Worm (Caenorhabditis elegans) whole organism, L4 larva: ENCODE results near the gene nas-31.

Source experiments
- F10B5.3 ChIP-seq: sonication (generic microtip); optimal IDR thresholded peaks from 2 replicates; lab custom pipeline; 2016; ENCODE audit warnings: mild to moderate bottlenecking, missing genetic modification characterization, missing compliant biosample characterization
- F26F4.8 ChIP-seq: fragments of 200-800 bp; sonication (Bioruptor generic); conservative IDR thresholded peaks from 2 replicates; pipeline ENCODE4 v1.3.6; 2022; ENCODE audit warnings: missing genetic modification characterization, missing compliant biosample characterization
- T20F7.1 ChIP-seq: fragments of 200-800 bp; sonication (Bioruptor generic); optimal IDR thresholded peaks from 2 replicates; lab custom pipeline; 2018; ENCODE audit warnings: mild to moderate bottlenecking, missing genetic modification characterization, missing compliant biosample characterization
- T26A8.4 ChIP-seq: fragments of 200-800 bp; sonication (Bioruptor generic); IDR thresholded peaks from 2 replicates; pipeline ENCODE4 v1.3.6; 2022; ENCODE audit warnings: missing genetic modification characterization, missing compliant biosample characterization
- Y105C5A.15 ChIP-seq: fragments of 200-800 bp; sonication (Bioruptor generic); IDR thresholded peaks from 2 replicates; pipeline ENCODE4 v1.3.6; 2022; ENCODE audit warnings: missing genetic modification characterization, missing compliant biosample characterization
- ama-1 ChIP-seq: fragments of 150-350 bp; optimal IDR thresholded peaks from 2 replicates; lab custom pipeline; 2014; ENCODE audit warnings: inconsistent platforms, mixed read lengths
- ceh-28 ChIP-seq: fragments of 150-350 bp; optimal IDR thresholded peaks from 2 replicates; lab custom pipeline; 2014; ENCODE audit warnings: missing biosample characterization, missing genetic modification reagents, missing genetic modification characterization
- ceh-44 ChIP-seq: fragments of 200-800 bp; sonication (Bioruptor generic); IDR thresholded peaks from 2 replicates; pipeline ENCODE4 v1.3.6; 2022; ENCODE audit warnings: missing genetic modification reagents, missing genetic modification characterization, missing compliant biosample characterization
- ceh-82 ChIP-seq: sonication (generic microtip); optimal IDR thresholded peaks from 2 replicates; lab custom pipeline; 2017; ENCODE audit warnings: missing biosample characterization, missing genetic modification characterization
- ces-1 ChIP-seq: fragments of 150-350 bp; sonication (generic microtip); optimal IDR thresholded peaks from 4 replicates; lab custom pipeline; 2014; ENCODE audit warnings: missing biosample characterization, missing genetic modification reagents, missing genetic modification characterization
- cey-2 ChIP-seq: sonication (generic microtip); optimal IDR thresholded peaks from 3 replicates; lab custom pipeline; 2017; ENCODE audit warnings: missing genetic modification characterization, mild to moderate bottlenecking, missing compliant biosample characterization, antibody characterized with exemption, borderline replicate concordance; ENCODE audit not compliant: insufficient read depth
- daf-16 ChIP-seq, 3 experiments: sonication (generic microtip); optimal IDR thresholded peaks; 2 replicates each; lab custom pipeline; 2016 to 2017; ENCODE audit warnings: missing genetic modification characterization in 3 of 3, missing genetic modification reagents in 3 of 3, mild to moderate bottlenecking in 2 of 3, missing compliant biosample characterization in 2 of 3, missing biosample characterization in 1 of 3, moderate library complexity in 1 of 3
- daf-19 ChIP-seq: fragments of 200-800 bp; sonication (Bioruptor generic); conservative IDR thresholded peaks from 2 replicates; pipeline ENCODE4 v1.3.6; 2022; ENCODE audit warnings: missing genetic modification characterization, missing compliant biosample characterization
- dmd-6 ChIP-seq: fragments of 200-800 bp; sonication (Bioruptor generic); IDR thresholded peaks from 2 replicates; pipeline ENCODE4 v1.3.6; 2022; ENCODE audit warnings: missing genetic modification reagents, missing genetic modification characterization, missing compliant biosample characterization
- dpl-1 ChIP-seq: fragments of 150-350 bp; optimal IDR thresholded peaks from 2 replicates; lab custom pipeline; 2014; ENCODE audit warnings: missing biosample characterization, missing genetic modification reagents, missing genetic modification characterization
- dve-1 ChIP-seq: sonication (generic microtip); optimal IDR thresholded peaks from 2 replicates; lab custom pipeline; 2017; ENCODE audit warnings: antibody characterized with exemption, mild to moderate bottlenecking, missing genetic modification characterization, missing compliant biosample characterization; ENCODE audit not compliant: insufficient read depth
- egl-43 ChIP-seq: fragments of 200-800 bp; sonication (Bioruptor generic); IDR thresholded peaks from 2 replicates; pipeline ENCODE4 v1.3.6; 2022; ENCODE audit warnings: missing genetic modification reagents, missing genetic modification characterization, missing compliant biosample characterization
- fkh-10 ChIP-seq: fragments of 150-350 bp; optimal IDR thresholded peaks from 2 replicates; lab custom pipeline; 2014; ENCODE audit warnings: missing biosample characterization, missing genetic modification reagents, missing genetic modification characterization
- hif-1 ChIP-seq, 2 experiments: sonication (generic microtip); optimal IDR thresholded peaks; 2 replicates each; lab custom pipeline; 2016 to 2017; ENCODE audit warnings: missing compliant biosample characterization in 2 of 2, missing genetic modification characterization in 2 of 2, missing genetic modification reagents in 2 of 2, missing genotype in 2 of 2, mild to moderate bottlenecking in 1 of 2
- hlh-11 ChIP-seq: fragments of 200-800 bp; sonication (Bioruptor generic); optimal IDR thresholded peaks from 2 replicates; lab custom pipeline; 2018; ENCODE audit warnings: mild to moderate bottlenecking, missing genetic modification characterization, missing compliant biosample characterization
- hmg-1.1 ChIP-seq: fragments of 200-800 bp; sonication (Bioruptor generic); IDR thresholded peaks from 2 replicates; pipeline ENCODE4 v1.3.6; 2022; ENCODE audit warnings: missing genetic modification reagents, missing genetic modification characterization, missing compliant biosample characterization
- lim-7 ChIP-seq: fragments of 200-800 bp; sonication (Bioruptor generic); IDR thresholded peaks from 2 replicates; pipeline ENCODE4 v1.3.6; 2022; ENCODE audit warnings: missing genetic modification characterization, missing compliant biosample characterization
- lin-13 ChIP-seq: fragments of 150-350 bp; optimal IDR thresholded peaks from 2 replicates; lab custom pipeline; 2014; ENCODE audit warnings: missing biosample characterization, missing genetic modification reagents, missing genetic modification characterization
- lin-15B ChIP-seq: fragments of 150-350 bp; sonication (generic microtip); optimal IDR thresholded peaks from 3 replicates; lab custom pipeline; 2014; ENCODE audit warnings: missing biosample characterization, missing genetic modification characterization
- lin-29 ChIP-seq: fragments of 200-800 bp; sonication (Bioruptor generic); IDR thresholded peaks from 2 replicates; pipeline ENCODE4 v1.3.6; 2022; ENCODE audit warnings: missing genetic modification reagents, missing genetic modification characterization, missing compliant biosample characterization
- lin-38 ChIP-seq: fragments of 200-800 bp; sonication (Bioruptor generic); IDR thresholded peaks from 2 replicates; pipeline ENCODE4 v1.3.6; 2022; ENCODE audit warnings: missing genetic modification reagents, missing genetic modification characterization, missing compliant biosample characterization
- lsy-2 ChIP-seq, 2 experiments: fragments of 150-350 bp in 1 of 2; sonication (generic microtip) in 1 of 2; optimal IDR thresholded peaks; 2 replicates each; lab custom pipeline; 2014 to 2017; ENCODE audit warnings: missing biosample characterization in 2 of 2, missing genetic modification characterization in 2 of 2
- madf-5 ChIP-seq, 2 experiments: fragments of 200-800 bp; sonication (Bioruptor generic); IDR thresholded peaks; 2 replicates each; pipeline ENCODE4 v1.3.6; 2022; ENCODE audit warnings: missing compliant biosample characterization in 2 of 2, missing genetic modification characterization in 2 of 2
- mdt-29 ChIP-seq: fragments of 200-800 bp; sonication (Bioruptor generic); IDR thresholded peaks from 2 replicates; pipeline ENCODE4 v1.3.6; 2022; ENCODE audit warnings: missing genetic modification reagents, missing genetic modification characterization, missing compliant biosample characterization
- mep-1 ChIP-seq: fragments of 150-350 bp; sonication (generic microtip); optimal IDR thresholded peaks from 3 replicates; lab custom pipeline; 2014; ENCODE audit warnings: missing biosample characterization, missing genetic modification characterization
- mes-2 ChIP-seq: sonication (generic microtip); optimal IDR thresholded peaks from 2 replicates; lab custom pipeline; 2016; ENCODE audit warnings: missing genotype, mild to moderate bottlenecking, missing genetic modification characterization, missing compliant biosample characterization; ENCODE audit not compliant: poor library complexity, severe bottlenecking
- mxl-3 ChIP-seq: fragments of 200-800 bp; sonication (Bioruptor generic); optimal IDR thresholded peaks from 2 replicates; lab custom pipeline; 2018; ENCODE audit warnings: mild to moderate bottlenecking, missing genetic modification characterization, missing compliant biosample characterization
- nhr-111 ChIP-seq: fragments of 200-800 bp; sonication (Bioruptor generic); optimal IDR thresholded peaks from 2 replicates; lab custom pipeline; 2018; ENCODE audit warnings: mild to moderate bottlenecking, missing genetic modification characterization, missing compliant biosample characterization
- nhr-25 ChIP-seq: sonication (generic microtip); optimal IDR thresholded peaks from 2 replicates; lab custom pipeline; 2017; ENCODE audit warnings: missing genetic modification characterization, mild to moderate bottlenecking, missing compliant biosample characterization, antibody characterized with exemption, moderate library complexity, borderline replicate concordance; ENCODE audit not compliant: insufficient read depth
- nhr-28 ChIP-seq: fragments of 150-350 bp; optimal IDR thresholded peaks from 2 replicates; lab custom pipeline; 2014; ENCODE audit warnings: missing biosample characterization, missing genetic modification characterization
- nhr-77 ChIP-seq: fragments of 150-350 bp; optimal IDR thresholded peaks from 2 replicates; lab custom pipeline; 2014; ENCODE audit warnings: missing biosample characterization, missing genetic modification characterization
- pha-4 ChIP-seq, 2 experiments: fragments of 150-350 bp in 1 of 2; fragments of 200-800 bp in 1 of 2; sonication (Bioruptor generic) in 1 of 2; IDR thresholded peaks in 1 of 2; optimal IDR thresholded peaks in 1 of 2; 2 replicates each; pipeline versions ENCODE4 v1.3.6 to Lab custom; 2014 to 2022; ENCODE audit warnings: missing genetic modification characterization in 2 of 2, missing genetic modification reagents in 2 of 2, missing biosample characterization in 1 of 2, missing compliant biosample characterization in 1 of 2
- pqm-1 ChIP-seq: sonication (generic microtip); optimal IDR thresholded peaks from 2 replicates; lab custom pipeline; 2017; ENCODE audit warnings: missing biosample characterization, missing genetic modification characterization
- saeg-2 ChIP-seq: fragments of 200-800 bp; sonication (Bioruptor generic); IDR thresholded peaks from 2 replicates; pipeline ENCODE4 v1.3.6; 2022; ENCODE audit warnings: missing genetic modification reagents, missing genetic modification characterization, missing compliant biosample characterization
- skn-1 ChIP-seq: fragments of 150-350 bp; optimal IDR thresholded peaks from 2 replicates; lab custom pipeline; 2014; ENCODE audit warnings: missing biosample characterization, missing genetic modification characterization
- spr-1 ChIP-seq: sonication (generic microtip); optimal IDR thresholded peaks from 2 replicates; lab custom pipeline; 2016; ENCODE audit warnings: mild to moderate bottlenecking, missing genetic modification characterization, missing compliant biosample characterization
- tag-97 ChIP-seq: fragments of 200-800 bp; sonication (Bioruptor generic); IDR thresholded peaks from 2 replicates; pipeline ENCODE4 v1.3.6; 2022; ENCODE audit warnings: missing genetic modification characterization, missing compliant biosample characterization
- unc-62 ChIP-seq, 3 experiments: fragments of 150-350 bp in 1 of 3; sonication (generic microtip); optimal IDR thresholded peaks in 2 of 3; peaks in 1 of 3; 1 replicate in 1 of 3; 2 replicates in 2 of 3; lab custom pipeline; 2014 to 2017; ENCODE audit warnings: missing biosample characterization in 3 of 3, missing genetic modification characterization in 3 of 3, missing genetic modification reagents in 3 of 3, missing genotype in 1 of 3
- zfp-3 ChIP-seq: fragments of 200-800 bp; sonication (Bioruptor generic); conservative IDR thresholded peaks from 2 replicates; pipeline ENCODE4 v1.3.6; 2022; ENCODE audit warnings: missing genetic modification reagents, missing genetic modification characterization, missing compliant biosample characterization
- zip-2 ChIP-seq: fragments of 150-350 bp; optimal IDR thresholded peaks from 2 replicates; lab custom pipeline; 2014; ENCODE audit warnings: missing biosample characterization, missing genetic modification characterization

The nas-31 gene

ce11 chrV:10961448-10961870 is 39.8 kb upstream of the nas-31 start (continued):
- no peak for TF ChIP-seq lim-7 (GFP tag; lab: Robert Waterston, UW)
- no peak for TF ChIP-seq spr-1 (tag; lab: Kevin White, UChicago)
- peak; percentile 64; the same call in 1 of the 2 replicates for TF ChIP-seq hmg-1.1 (GFP tag; lab: Robert Waterston, UW)

- TF ChIP-seq ceh-82 (tag; lab: Kevin White, UChicago), result no peak
- peak; percentile 55 for TF ChIP-seq mes-2
- no peak for TF ChIP-seq lin-29 (GFP tag; lab: Robert Waterston, UW)
- peak; percentile 31 for TF ChIP-seq mep-1 (tag; lab: Kevin White, UChicago)
- TF ChIP-seq nhr-111, result no peak
- TF ChIP-seq pha-4 (GFP tag; IDR thresholded peaks at IDR 0.05; lab: Robert Waterston, UW), result no peak
- TF ChIP-seq pha-4 (tag; optimal IDR thresholded peaks at IDR 0.05; lab: Kevin White, UChicago), result peak; percentile 27
- no peak for TF ChIP-seq nhr-25 (tag; lab: Kevin White, UChicago)
- no peak for TF ChIP-seq ceh-44 (GFP tag; lab: Robert Waterston, UW)
- no peak for TF ChIP-seq madf-5 (GFP tag; IDR thresholded peaks at IDR 0.05; lab: Robert Waterston, UW)
- no peak for TF ChIP-seq egl-43 (GFP tag; lab: Robert Waterston, UW)
- TF ChIP-seq nhr-28, result peak; percentile 96
- no peak for TF ChIP-seq fkh-10
- no peak for TF ChIP-seq saeg-2 (GFP tag; lab: Robert Waterston, UW)
- no peak for TF ChIP-seq tag-97
- TF ChIP-seq hif-1 (tag; optimal IDR thresholded peaks at IDR 0.05; lab: Kevin White, UChicago), result no peak
- no peak for TF ChIP-seq unc-62 (GFP tag; optimal IDR thresholded peaks at IDR 0.05 in 1 of 2; lab: Kevin White, UChicago)
- TF ChIP-seq unc-62 (tag; optimal IDR thresholded peaks at IDR 0.05; lab: Kevin White, UChicago), result no peak
- TF ChIP-seq lin-38, result peak; percentile 37
- peak; percentile 39 for TF ChIP-seq lin-13 (GFP tag; lab: Kevin White, UChicago)
- TF ChIP-seq dmd-6 (GFP tag; lab: Robert Waterston, UW), result peak; percentile 77
- peak; percentile 36 for TF ChIP-seq T20F7.1 (GFP tag; lab: Kevin White, UChicago)
- peak; percentile 59 for TF ChIP-seq hlh-11 (tag; lab: Kevin White, UChicago)
- peak; percentile 57 for TF ChIP-seq pqm-1 (tag; lab: Kevin White, UChicago)
- TF ChIP-seq daf-16 (GFP tag; optimal IDR thresholded peaks at IDR 0.05; lab: Kevin White, UChicago), result no peak
- TF ChIP-seq daf-16 (tag; optimal IDR thresholded peaks at IDR 0.05; lab: Kevin White, UChicago), result peak; percentile 64
- TF ChIP-seq dpl-1 (GFP tag; lab: Kevin White, UChicago), result no peak
- peak; percentile 29 for TF ChIP-seq dve-1
- TF ChIP-seq ceh-28 (tag; lab: Kevin White, UChicago), result no peak
- TF ChIP-seq mxl-3 (GFP tag; lab: Kevin White, UChicago), result peak; percentile 9
- no peak for TF ChIP-seq cey-2 (tag; lab: Kevin White, UChicago)
- TF ChIP-seq zip-2, result no peak
- TF ChIP-seq ces-1 (GFP tag; lab: Kevin White, UChicago), result no peak
- TF ChIP-seq nhr-77, result peak; percentile 14
These were observed 38.9 kb upstream of the nas-31 start, which contains the start of gene vps-36 for ce11 chrV:10960544-10960943. vps-36 (minus strand) TSS chrV:10960669.

- peak; percentile 5 for TF ChIP-seq hlh-11 (tag; lab: Kevin White, UChicago)
- no peak for TF ChIP-seq daf-19 (GFP tag; lab: Robert Waterston, UW)
- TF ChIP-seq skn-1 (tag; lab: Kevin White, UChicago), result no peak
- TF ChIP-seq lin-15B (tag; lab: Kevin White, UChicago), result no peak
- TF ChIP-seq dpl-1 (GFP tag; lab: Kevin White, UChicago), result no peak
- TF ChIP-seq ama-1 (lab: Kevin White, UChicago), result no peak
- peak; percentile 50 for TF ChIP-seq mes-2
- TF ChIP-seq hmg-1.1 (GFP tag; lab: Robert Waterston, UW), result no peak
- peak in 1 of 2 experiments; percentile 58 for TF ChIP-seq lsy-2 (tag; optimal IDR thresholded peaks at IDR 0.05; lab: Kevin White, UChicago)
- peak; percentile 77; the same call in 1 of the 2 replicates for TF ChIP-seq zfp-3 (GFP tag; lab: Robert Waterston, UW)
- TF ChIP-seq F10B5.3, result no peak
- peak; percentile 5 to 8 for TF ChIP-seq daf-16 (GFP tag; optimal IDR thresholded peaks at IDR 0.05; lab: Kevin White, UChicago)
- TF ChIP-seq daf-16 (tag; optimal IDR thresholded peaks at IDR 0.05; lab: Kevin White, UChicago), result peak; percentile 63
- peak; percentile 34; the same call in 1 of the 2 replicates for TF ChIP-seq lin-38
- peak; percentile 45 for TF ChIP-seq T20F7.1 (GFP tag; lab: Kevin White, UChicago)
- TF ChIP-seq T26A8.4 (GFP tag; lab: Robert Waterston, UW), result peak; percentile 42; the same call in 1 of the 2 replicates
- no peak for TF ChIP-seq mdt-29 (GFP tag; lab: Robert Waterston, UW)
- TF ChIP-seq F26F4.8 (GFP tag; lab: Robert Waterston, UW), result no peak
- TF ChIP-seq Y105C5A.15 (GFP tag; lab: Robert Waterston, UW), result no peak
These were observed 36.8 kb upstream of the nas-31 start, which contains the start of gene pigt-1 for ce11 chrV:10958322-10958900. pigt-1 (minus strand) TSS chrV:10958821.
